Worm (Caenorhabditis elegans) whole organism, young adult: ENCODE measurements around the gene Y46D2A.2.

ENCODE experiments used
- B0035.1 ChIP-seq: sonication (generic microtip); optimal IDR thresholded peaks from 2 replicates; lab custom pipeline; 2016; ENCODE audit warnings: missing genetic modification characterization, mild to moderate bottlenecking, missing compliant biosample characterization, missing genotype, missing genetic modification reagents
- B0261.1 ChIP-seq: sonication (generic microtip); optimal IDR thresholded peaks from 2 replicates; lab custom pipeline; 2016; ENCODE audit warnings: mild to moderate bottlenecking, missing genetic modification characterization, moderate library complexity, missing compliant biosample characterization
- B0336.3 ChIP-seq: fragments of 200-800 bp; sonication (Bioruptor generic); IDR thresholded peaks from 2 replicates; pipeline ENCODE4 v1.3.6; 2022; ENCODE audit warnings: missing genetic modification characterization, missing compliant biosample characterization
- C06A6.2 ChIP-seq: fragments of 200-800 bp; sonication (Bioruptor generic); conservative IDR thresholded peaks from 2 replicates; pipeline ENCODE4 v1.3.6; 2022; ENCODE audit warnings: missing genetic modification characterization, missing compliant biosample characterization
- C17E4.6 ChIP-seq: fragments of 200-800 bp; sonication (Bioruptor generic); IDR thresholded peaks from 2 replicates; pipeline ENCODE4 v1.3.6; 2022; ENCODE audit warnings: missing genetic modification reagents, missing genetic modification characterization, missing compliant biosample characterization
- F23B12.7 ChIP-seq: sonication (generic microtip); optimal IDR thresholded peaks from 2 replicates; lab custom pipeline; 2017; ENCODE audit warnings: missing genetic modification characterization, mild to moderate bottlenecking, missing compliant biosample characterization, antibody characterized with exemption, moderate library complexity; ENCODE audit not compliant: insufficient read depth
- K11D2.4 ChIP-seq: fragments of 200-800 bp; sonication (Bioruptor generic); IDR thresholded peaks from 2 replicates; pipeline ENCODE4 v1.3.6; 2022; ENCODE audit warnings: missing genetic modification reagents, missing genetic modification characterization, missing compliant biosample characterization
- T26A5.8 ChIP-seq: sonication (generic microtip); optimal IDR thresholded peaks from 2 replicates; lab custom pipeline; 2016; ENCODE audit warnings: missing genetic modification characterization, missing compliant biosample characterization
- Y53F4B.3 ChIP-seq: fragments of 200-800 bp; sonication (Bioruptor generic); IDR thresholded peaks from 2 replicates; pipeline ENCODE4 v1.3.6; 2022; ENCODE audit warnings: missing genetic modification reagents, missing genetic modification characterization, missing compliant biosample characterization
- Y53G8AR.9 ChIP-seq: fragments of 200-800 bp; sonication (Bioruptor generic); conservative IDR thresholded peaks from 2 replicates; pipeline ENCODE4 v1.3.6; 2022; ENCODE audit warnings: missing genetic modification reagents, missing genetic modification characterization, missing compliant biosample characterization
- Y79H2A.3 ChIP-seq: fragments of 200-800 bp; sonication (Bioruptor generic); conservative IDR thresholded peaks from 2 replicates; pipeline ENCODE4 v1.3.6; 2022; ENCODE audit warnings: missing genetic modification reagents, missing genetic modification characterization, missing compliant biosample characterization
- Y95B8A.8 ChIP-seq: fragments of 200-800 bp; sonication (Bioruptor generic); IDR thresholded peaks from 2 replicates; pipeline ENCODE4 v1.3.6; 2022; ENCODE audit warnings: missing genetic modification reagents, missing genetic modification characterization, missing compliant biosample characterization
- akir-1 ChIP-seq: fragments of 200-800 bp; sonication (Bioruptor generic); optimal IDR thresholded peaks from 2 replicates; lab custom pipeline; 2018; ENCODE audit warnings: mild to moderate bottlenecking, missing genetic modification characterization, moderate library complexity, missing compliant biosample characterization
- attf-3 ChIP-seq: fragments of 200-800 bp; sonication (Bioruptor generic); conservative IDR thresholded peaks from 2 replicates; pipeline ENCODE4 v1.3.6; 2022; ENCODE audit warnings: missing genetic modification reagents, missing genetic modification characterization, missing compliant biosample characterization
- ceh-58 ChIP-seq: fragments of 200-800 bp; sonication (Bioruptor generic); IDR thresholded peaks from 2 replicates; pipeline ENCODE4 v1.3.6; 2022; ENCODE audit warnings: missing genetic modification characterization, missing compliant biosample characterization
- dox-1 ChIP-seq: fragments of 200-800 bp; sonication (Bioruptor generic); IDR thresholded peaks from 2 replicates; pipeline ENCODE4 v1.3.6; 2022; ENCODE audit warnings: missing genetic modification reagents, missing genetic modification characterization, missing compliant biosample characterization
- efl-1 ChIP-seq: fragments of 150-350 bp; optimal IDR thresholded peaks from 2 replicates; lab custom pipeline; 2014; ENCODE audit warnings: missing biosample characterization, missing genetic modification reagents, missing genetic modification characterization
- egrh-3 ChIP-seq: fragments of 200-800 bp; sonication (Bioruptor generic); IDR thresholded peaks from 2 replicates; pipeline ENCODE4 v1.3.6; 2022; ENCODE audit warnings: missing genetic modification reagents, missing genetic modification characterization, missing compliant biosample characterization
- ekl-4 ChIP-seq: fragments of 200-800 bp; sonication (Bioruptor generic); IDR thresholded peaks from 2 replicates; pipeline ENCODE4 v1.3.6; 2022; ENCODE audit warnings: missing genetic modification reagents, missing genetic modification characterization, missing compliant biosample characterization
- gei-17 ChIP-seq: fragments of 200-800 bp; sonication (Bioruptor generic); optimal IDR thresholded peaks from 2 replicates; lab custom pipeline; 2018; ENCODE audit warnings: mild to moderate bottlenecking, missing genetic modification characterization, missing compliant biosample characterization
- him-1 ChIP-seq: sonication (generic microtip); optimal IDR thresholded peaks from 2 replicates; lab custom pipeline; 2016; ENCODE audit warnings: missing genotype, missing genetic modification reagents, missing genetic modification characterization, missing compliant biosample characterization
- hmg-20 ChIP-seq: fragments of 200-800 bp; sonication (Bioruptor generic); IDR thresholded peaks from 2 replicates; pipeline ENCODE4 v1.3.6; 2022; ENCODE audit warnings: missing genetic modification reagents, missing genetic modification characterization, missing compliant biosample characterization
- hsf-1 ChIP-seq: fragments of 200-800 bp; sonication (Bioruptor generic); IDR thresholded peaks from 2 replicates; pipeline ENCODE4 v1.3.6; 2022; ENCODE audit warnings: missing genetic modification reagents, missing genetic modification characterization, missing compliant biosample characterization
- lag-1 ChIP-seq: fragments of 200-800 bp; sonication (Bioruptor generic); IDR thresholded peaks from 2 replicates; pipeline ENCODE4 v1.3.6; 2022; ENCODE audit warnings: missing genetic modification reagents, missing genetic modification characterization, missing compliant biosample characterization
- madf-3 ChIP-seq: fragments of 200-800 bp; sonication (Bioruptor generic); IDR thresholded peaks from 2 replicates; pipeline ENCODE4 v1.3.6; 2022; ENCODE audit warnings: missing genetic modification reagents, missing genetic modification characterization, missing compliant biosample characterization
- madf-6 ChIP-seq: fragments of 200-800 bp; sonication (Bioruptor generic); IDR thresholded peaks from 2 replicates; pipeline ENCODE4 v1.3.6; 2022; ENCODE audit warnings: missing genetic modification reagents, missing genetic modification characterization, missing compliant biosample characterization
- madf-8 ChIP-seq: fragments of 200-800 bp; sonication (Bioruptor generic); conservative IDR thresholded peaks from 2 replicates; pipeline ENCODE4 v1.3.6; 2022; ENCODE audit warnings: missing genetic modification reagents, missing genetic modification characterization, missing compliant biosample characterization
- mcd-1 ChIP-seq: fragments of 200-800 bp; sonication (Bioruptor generic); IDR thresholded peaks from 2 replicates; pipeline ENCODE4 v1.3.6; 2022; ENCODE audit warnings: missing genetic modification reagents, missing genetic modification characterization, missing compliant biosample characterization
- nfya-1 ChIP-seq: sonication (generic microtip); optimal IDR thresholded peaks from 2 replicates; lab custom pipeline; 2017; ENCODE audit warnings: antibody characterized with exemption, missing compliant biosample characterization, missing genetic modification characterization, borderline replicate concordance; ENCODE audit not compliant: insufficient read depth
- nhr-179 ChIP-seq: sonication (generic microtip); optimal IDR thresholded peaks from 2 replicates; lab custom pipeline; 2016; ENCODE audit warnings: mild to moderate bottlenecking, missing genetic modification characterization, missing compliant biosample characterization
- nhr-27 ChIP-seq: fragments of 200-800 bp; sonication (Bioruptor generic); optimal IDR thresholded peaks from 2 replicates; lab custom pipeline; 2018; ENCODE audit warnings: mild to moderate bottlenecking, missing genetic modification characterization, moderate library complexity, missing compliant biosample characterization
- nhr-80 ChIP-seq: sonication (generic microtip); optimal IDR thresholded peaks from 2 replicates; lab custom pipeline; 2016; ENCODE audit warnings: missing genetic modification characterization, missing compliant biosample characterization
- nhr-90 ChIP-seq: sonication (generic microtip); optimal IDR thresholded peaks from 2 replicates; lab custom pipeline; 2016; ENCODE audit warnings: missing genotype, mild to moderate bottlenecking, missing genetic modification characterization, missing compliant biosample characterization
- pbrm-1 ChIP-seq: fragments of 200-800 bp; sonication (Bioruptor generic); IDR thresholded peaks from 2 replicates; pipeline ENCODE4 v1.3.6; 2022; ENCODE audit warnings: missing genetic modification reagents, missing genetic modification characterization, missing compliant biosample characterization
- rpc-1 ChIP-seq, 2 experiments: fragments of 150-350 bp in 1 of 2; sonication (generic microtip) in 1 of 2; optimal IDR thresholded peaks; 2 replicates each; lab custom pipeline; 2014 to 2018; ENCODE audit warnings: missing biosample characterization in 1 of 2, missing genetic modification characterization in 1 of 2, missing genetic modification reagents in 1 of 2, missing genotype in 1 of 2
- sea-2 ChIP-seq: fragments of 200-800 bp; sonication (Bioruptor generic); IDR thresholded peaks from 2 replicates; pipeline ENCODE4 v1.3.6; 2022; ENCODE audit warnings: missing genetic modification characterization, missing compliant biosample characterization
- snpc-3.4 ChIP-seq: sonication (generic microtip); optimal IDR thresholded peaks from 2 replicates; lab custom pipeline; 2017; ENCODE audit warnings: missing genetic modification characterization, mild to moderate bottlenecking, missing compliant biosample characterization, antibody characterized with exemption, moderate library complexity, missing genotype, missing genetic modification reagents
- snpc-4 ChIP-seq, 5 experiments: fragments of 150-350 bp in 1 of 5; sonication (generic microtip) in 4 of 5; optimal IDR thresholded peaks; 2 replicates each; lab custom pipeline; 2014 to 2018; ENCODE audit warnings: missing genetic modification characterization in 5 of 5, missing biosample characterization in 3 of 5, antibody characterized with exemption in 2 of 5, mild to moderate bottlenecking in 2 of 5, missing compliant biosample characterization in 2 of 5, missing genotype in 2 of 5, moderate library complexity in 2 of 5, missing genetic modification reagents in 1 of 5
- sptf-2 ChIP-seq: fragments of 200-800 bp; sonication (Bioruptor generic); optimal IDR thresholded peaks from 2 replicates; lab custom pipeline; 2018; ENCODE audit warnings: mild to moderate bottlenecking, missing genetic modification characterization, missing compliant biosample characterization
- tbp1 ChIP-seq: fragments of 200-800 bp; sonication (Bioruptor generic); optimal IDR thresholded peaks from 2 replicates; lab custom pipeline; 2018; ENCODE audit warnings: mild to moderate bottlenecking, missing genetic modification characterization, missing compliant biosample characterization
- zim-3 ChIP-seq: sonication (generic microtip); optimal IDR thresholded peaks from 2 replicates; lab custom pipeline; 2017; ENCODE audit warnings: mild to moderate bottlenecking, missing genetic modification characterization, moderate library complexity, missing compliant biosample characterization
- ztf-26 ChIP-seq: sonication (generic microtip); optimal IDR thresholded peaks from 2 replicates; lab custom pipeline; 2017; ENCODE audit warnings: missing genetic modification characterization, missing compliant biosample characterization
- ztf-28 ChIP-seq: fragments of 200-800 bp; sonication (Bioruptor generic); IDR thresholded peaks from 2 replicates; pipeline ENCODE4 v1.3.6; 2022; ENCODE audit warnings: missing genetic modification reagents, missing genetic modification characterization, missing compliant biosample characterization

The Y46D2A.2 gene

DNA sequence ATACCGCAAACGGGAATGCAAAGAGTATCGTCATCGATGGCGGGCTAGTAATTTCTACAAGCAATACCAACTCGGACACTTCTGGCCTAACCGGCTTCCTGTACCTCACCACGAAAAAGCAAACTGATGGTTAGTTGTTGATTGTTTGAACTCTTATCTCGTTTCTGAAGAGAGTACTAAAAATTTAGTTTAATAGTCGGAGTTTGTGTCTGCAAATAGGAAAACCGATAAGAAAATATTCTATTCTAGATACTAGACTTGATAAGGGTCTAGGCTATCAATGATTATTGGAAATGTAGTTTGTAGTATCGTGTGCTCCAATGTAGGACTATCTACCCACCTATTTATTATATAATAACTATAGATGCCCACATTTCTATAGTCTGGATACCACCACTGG is 4.2 kb downstream of the Y46D2A.2 start:
- no peak for TF ChIP-seq egrh-3 (GFP tag; lab: Robert Waterston, UW)
- peak; percentile 29 for TF ChIP-seq nhr-80

DNA sequence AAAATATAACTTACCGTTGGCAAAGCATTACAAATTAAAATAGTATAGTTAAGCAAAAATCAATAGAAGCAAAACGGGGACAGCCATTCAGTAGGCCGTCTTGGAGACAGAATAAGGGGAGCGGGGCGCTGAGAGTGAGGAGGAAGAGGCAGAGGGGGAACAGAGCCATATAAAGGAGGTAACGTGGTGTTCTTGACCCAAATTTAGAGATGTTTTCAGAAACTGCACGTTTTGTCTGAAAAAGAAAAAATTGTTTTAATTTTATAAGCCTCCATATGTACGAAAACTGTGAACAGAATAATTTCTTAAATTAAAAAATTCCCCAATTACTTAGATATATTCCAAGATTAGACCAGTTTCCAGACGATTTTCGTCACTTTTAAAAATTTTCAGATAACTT is 9.6 kb downstream of the Y46D2A.2 start, which contains the start of gene F39E9.6:
TSS of gene F39E9.6 (minus strand) at position 101 of the 400 bp plus-strand sequence.
- no peak for TF ChIP-seq hsf-1
- no peak for TF ChIP-seq efl-1 (GFP tag; lab: Kevin White, UChicago)
- TF ChIP-seq B0035.1 (tag; lab: Kevin White, UChicago), result no peak
- no peak for TF ChIP-seq C17E4.6 (GFP tag; lab: Robert Waterston, UW)
- no peak for TF ChIP-seq B0336.3 (GFP tag; lab: Robert Waterston, UW)
- TF ChIP-seq nhr-179 (tag; lab: Kevin White, UChicago), result no peak
- TF ChIP-seq snpc-3.4, result no peak
- TF ChIP-seq hmg-20 (GFP tag; lab: Robert Waterston, UW), result no peak
- no peak for TF ChIP-seq madf-3 (GFP tag; lab: Robert Waterston, UW)
- no peak for TF ChIP-seq mcd-1 (GFP tag; lab: Robert Waterston, UW)
- no peak for TF ChIP-seq nhr-27
- no peak for TF ChIP-seq rpc-1 (optimal IDR thresholded peaks at IDR 0.05; lab: Kevin White, UChicago)
- TF ChIP-seq rpc-1 (tag; optimal IDR thresholded peaks at IDR 0.05; lab: Kevin White, UChicago), result no peak
- no peak for TF ChIP-seq Y53G8AR.9 (GFP tag; lab: Robert Waterston, UW)
- TF ChIP-seq, all 124 proteins: peak for 0

DNA sequence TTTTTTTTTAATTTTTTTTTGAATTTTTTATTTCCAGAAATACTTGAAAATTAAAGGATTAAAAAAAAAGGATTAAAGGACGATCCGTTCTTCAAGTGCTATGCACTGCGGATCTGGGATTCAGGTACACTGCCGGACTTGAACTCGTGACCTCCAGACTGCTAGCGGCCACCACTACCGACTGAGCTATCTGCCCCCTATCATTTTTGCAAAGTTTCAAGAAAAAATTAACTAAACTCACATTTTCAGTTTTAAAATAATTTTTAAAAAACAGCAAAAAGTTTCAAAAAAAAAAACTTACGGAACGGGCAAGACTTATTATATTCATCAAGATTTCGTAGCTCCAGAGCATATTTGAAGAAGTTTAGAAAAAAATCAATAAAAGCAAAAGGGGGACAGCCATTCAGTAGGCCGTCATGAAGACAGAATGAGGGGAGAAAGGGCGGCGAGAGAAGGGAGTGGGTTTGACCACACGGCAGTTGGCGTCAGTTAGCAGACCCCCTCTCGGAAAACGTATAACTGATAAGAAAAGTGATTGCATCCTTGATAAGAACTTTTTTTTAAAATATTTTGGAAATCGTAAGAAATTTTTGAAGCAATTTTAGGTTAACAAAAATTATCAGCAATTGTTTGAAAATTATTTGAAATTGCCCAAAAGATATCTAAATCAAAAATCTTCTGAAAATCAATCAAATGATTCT is 12.0 kb downstream of the Y46D2A.2 start:
- no peak for TF ChIP-seq Y53F4B.3
- TF ChIP-seq rpc-1 (optimal IDR thresholded peaks at IDR 0.05; lab: Kevin White, UChicago), result peak; percentile 31
- peak; percentile 73 for TF ChIP-seq rpc-1 (tag; optimal IDR thresholded peaks at IDR 0.05; lab: Kevin White, UChicago)
- no peak for TF ChIP-seq T26A5.8 (tag; lab: Kevin White, UChicago)
- no peak for TF ChIP-seq ekl-4
- peak; percentile 41 for TF ChIP-seq nhr-80
- no peak for TF ChIP-seq sea-2 (GFP tag; lab: Robert Waterston, UW)
- no peak for TF ChIP-seq nfya-1 (tag; lab: Kevin White, UChicago)
- no peak for TF ChIP-seq akir-1 (GFP tag; lab: Kevin White, UChicago)
- no peak for TF ChIP-seq ztf-28 (GFP tag; lab: Robert Waterston, UW)
- TF ChIP-seq tbp1 (GFP tag; lab: Kevin White, UChicago), result peak; percentile 65
- no peak for TF ChIP-seq ztf-26 (tag; lab: Kevin White, UChicago)
- TF ChIP-seq sptf-2 (GFP tag; lab: Kevin White, UChicago), result no peak
- TF ChIP-seq B0261.1 (tag; lab: Kevin White, UChicago), result peak; percentile 19
- peak; percentile 4 for TF ChIP-seq him-1
- TF ChIP-seq nhr-90 (tag; lab: Kevin White, UChicago), result no peak

DNA sequence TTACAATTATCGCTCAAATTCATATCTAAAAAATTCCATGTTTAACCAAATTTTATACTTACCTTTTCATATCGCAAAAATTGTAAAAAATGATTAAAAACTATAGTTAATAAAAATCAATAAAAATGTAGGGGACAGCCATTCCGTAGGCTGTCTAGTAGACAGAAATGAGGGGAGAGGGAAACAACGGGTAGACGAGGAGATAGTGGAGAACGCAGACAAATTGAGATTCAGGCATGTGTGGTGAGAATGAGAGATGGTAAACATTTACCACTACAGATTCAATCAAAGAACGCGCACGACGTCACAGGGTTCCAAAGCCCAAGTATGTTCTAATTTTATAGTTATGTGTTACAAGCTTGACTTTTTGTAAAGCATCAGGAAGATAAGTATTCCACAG is 19.5 kb downstream of the Y46D2A.2 start:
- TF ChIP-seq lag-1 (GFP tag; lab: Robert Waterston, UW) (no peak), C06A6.2 (no peak), B0336.3 (GFP tag; lab: Robert Waterston, UW) (no peak), zim-3 (tag; lab: Kevin White, UChicago) (no peak), ceh-58 (GFP tag; lab: Robert Waterston, UW) (no peak), attf-3 (no peak), madf-6 (GFP tag; lab: Robert Waterston, UW) (no peak), tbp1 (GFP tag; lab: Kevin White, UChicago) (no peak), gei-17 (GFP tag; lab: Kevin White, UChicago) (no peak), K11D2.4 (GFP tag; lab: Robert Waterston, UW) (no peak), F23B12.7 (tag; lab: Kevin White, UChicago) (peak; percentile 53), Y79H2A.3 (GFP tag; lab: Robert Waterston, UW) (no peak), pbrm-1 (GFP tag; lab: Robert Waterston, UW) (0 out of 2 replicates have a peak, but pooled peaks have one; percentile 35), snpc-3.4 (no peak), madf-8 (GFP tag; lab: Robert Waterston, UW) (no peak), dox-1 (no peak), snpc-4 (GFP tag; optimal IDR thresholded peaks at IDR 0.05; lab: Kevin White, UChicago) (no peak), snpc-4 (tag; optimal IDR thresholded peaks at IDR 0.05; lab: Kevin White, UChicago) (no peak), Y95B8A.8 (GFP tag; lab: Robert Waterston, UW) (no peak)
